Worm (Caenorhabditis elegans): ENCODE results near the gene C42D8.9.

DNA sequence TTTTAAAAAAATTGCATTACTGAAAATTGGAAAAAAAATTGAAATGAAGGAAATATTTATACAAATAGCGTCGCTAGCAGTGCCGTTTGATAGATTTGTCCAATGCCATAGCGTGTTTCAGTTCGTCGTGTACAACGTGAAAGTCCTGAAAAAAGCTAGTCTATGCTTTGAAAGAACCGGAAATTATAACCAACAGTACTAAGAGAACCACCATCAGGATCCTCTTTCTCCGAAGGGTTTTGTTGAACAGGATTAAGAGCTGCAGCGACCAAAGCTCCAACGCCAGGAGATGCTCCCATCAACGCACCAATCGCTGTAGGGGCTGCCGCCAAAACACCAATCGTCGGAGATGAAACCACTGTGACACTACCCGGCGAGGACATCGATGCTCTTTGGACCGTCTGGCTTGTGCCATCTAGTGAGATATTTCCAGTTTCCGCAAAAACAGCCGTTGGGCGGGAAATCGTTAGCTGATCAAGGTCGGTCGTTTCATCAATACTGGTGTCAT is 601 bp downstream of the C42D8.9 start:
- TF ChIP-seq mdl-1 (tag; optimal IDR thresholded peaks at IDR 0.05): no peak
- no peak for TF ChIP-seq nhr-25 (tag; optimal IDR thresholded peaks at IDR 0.05)
- no peak for TF ChIP-seq fos-1 (tag; optimal IDR thresholded peaks at IDR 0.05)
- no peak for TF ChIP-seq elt-1 (tag; optimal IDR thresholded peaks at IDR 0.05)
- TF ChIP-seq unc-39 (tag; optimal IDR thresholded peaks at IDR 0.05): no peak
- TF ChIP-seq ceh-82 (tag; optimal IDR thresholded peaks at IDR 0.05): no peak
- no peak for TF ChIP-seq nhr-237 (tag; optimal IDR thresholded peaks at IDR 0.05)
- TF ChIP-seq nhr-11 (tag; optimal IDR thresholded peaks at IDR 0.05): no peak
- TF ChIP-seq snpc-4 (tag; optimal IDR thresholded peaks at IDR 0.05): no peak
- no peak for TF ChIP-seq nhr-77 (tag; optimal IDR thresholded peaks at IDR 0.05)
